Fruit fly (Drosophila melanogaster): ENCODE results near the gene Rga.

Gene Rga

DNA sequence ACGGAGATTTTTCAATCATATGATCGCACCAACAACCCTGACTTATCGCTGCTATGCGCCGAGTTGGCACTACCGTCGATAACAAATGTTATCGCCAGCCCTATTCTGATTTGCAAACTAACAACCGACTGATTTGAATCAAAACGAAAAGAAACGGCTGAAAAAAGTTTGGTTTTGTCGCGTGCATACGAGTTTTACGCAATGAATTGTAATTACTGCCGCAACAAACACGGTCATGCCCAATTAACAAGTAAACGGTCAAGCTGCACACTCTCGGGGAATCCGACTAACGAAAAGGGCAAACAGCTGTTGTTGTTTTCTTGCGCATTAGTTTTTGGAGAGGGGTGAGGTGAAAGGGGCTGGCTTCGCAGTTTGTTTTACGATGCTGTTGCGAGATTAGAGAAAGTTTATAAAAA is 48.1 kb downstream of the Rga start, which contains the start of the genes CG14671 and CG12746:
Gene CG14671 (minus strand): TSS at position 41 of the 416 bp plus-strand sequence.
Gene CG12746 (plus strand): TSS at position 91 of the 416 bp plus-strand sequence.
- peak; percentile 35 for TF ChIP-seq tj (GFP tag; optimal IDR thresholded peaks at IDR 0.05)
- peak; percentile 38 for TF ChIP-seq CG11617 (GFP tag; optimal IDR thresholded peaks at IDR 0.05)
- peak; percentile 48 for TF ChIP-seq cic (GFP tag; optimal IDR thresholded peaks at IDR 0.05)
- no peak for TF ChIP-seq CG1620 (GFP tag; optimal IDR thresholded peaks at IDR 0.05)
- peak; percentile 64 for TF ChIP-seq Mnt (GFP tag; optimal IDR thresholded peaks at IDR 0.05)

DNA sequence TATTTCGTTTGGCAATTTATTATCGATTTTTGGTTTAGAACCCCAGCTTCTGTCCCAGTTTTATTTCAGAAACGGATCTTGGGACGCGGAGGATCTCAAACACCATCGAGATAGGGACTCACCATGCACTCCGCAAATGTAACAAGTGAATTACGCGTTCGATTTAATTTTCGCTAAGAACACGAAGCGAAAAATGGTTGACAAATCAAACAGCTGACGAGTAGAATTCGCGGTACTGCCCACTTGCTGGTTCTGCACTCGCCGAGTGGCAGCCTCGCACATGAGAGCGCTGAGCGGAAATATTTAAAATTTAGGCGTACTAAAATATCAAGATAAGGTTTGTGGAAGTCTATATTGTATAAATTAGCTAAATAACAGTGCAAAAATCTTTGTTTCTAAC is 49.5 kb downstream of the Rga start, which contains the start of gene Pi4KIIalpha:
Gene Pi4KIIalpha (minus strand): TSS at position 233 of the 400 bp plus-strand sequence.
- TF ChIP-seq Crg-1 (GFP tag; optimal IDR thresholded peaks at IDR 0.05), result no peak
- TF ChIP-seq cic (GFP tag; optimal IDR thresholded peaks at IDR 0.05), result peak; percentile 21
- peak; percentile 62 for TF ChIP-seq Mnt (GFP tag; optimal IDR thresholded peaks at IDR 0.05)
- TF ChIP-seq tj (GFP tag; optimal IDR thresholded peaks at IDR 0.05), result peak; percentile 58
- peak; percentile 50 for TF ChIP-seq bab1 (GFP tag; optimal IDR thresholded peaks at IDR 0.05)
- TF ChIP-seq CG11617 (GFP tag; optimal IDR thresholded peaks at IDR 0.05), result no peak
- TF ChIP-seq toe (GFP tag; optimal IDR thresholded peaks at IDR 0.05), result no peak

DNA sequence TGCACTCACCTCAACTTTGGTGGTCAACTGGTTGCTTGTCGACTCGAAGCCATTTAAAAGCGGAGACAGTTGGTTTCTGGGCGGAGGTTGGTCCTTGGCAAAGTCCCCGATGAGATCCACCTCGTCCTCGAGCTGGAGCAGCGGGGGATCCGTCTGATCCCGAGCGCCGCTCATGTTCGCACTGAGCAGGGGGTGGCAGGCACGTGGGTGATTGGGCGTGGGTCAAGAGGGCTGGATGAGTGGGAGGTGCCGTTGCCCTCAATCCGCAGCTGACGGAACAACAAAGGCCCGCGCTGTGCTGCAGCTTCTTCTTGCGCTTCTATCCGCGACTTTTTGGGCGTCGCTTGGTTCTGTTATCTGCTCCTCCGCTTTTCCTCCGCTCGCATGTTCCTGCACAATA is 50.0 kb downstream of the Rga start:
- no peak for TF ChIP-seq ovo (GFP tag; optimal IDR thresholded peaks at IDR 0.05)
- TF ChIP-seq bab1 (GFP tag; optimal IDR thresholded peaks at IDR 0.05), result no peak
- TF ChIP-seq Mnt (GFP tag; optimal IDR thresholded peaks at IDR 0.05), result no peak
- no peak for TF ChIP-seq CG11617 (GFP tag; optimal IDR thresholded peaks at IDR 0.05)
- no peak for TF ChIP-seq cic (GFP tag; optimal IDR thresholded peaks at IDR 0.05)
- no peak for TF ChIP-seq CG5204 (GFP tag; optimal IDR thresholded peaks at IDR 0.05)
- TF ChIP-seq CG33017 (tag; optimal IDR thresholded peaks at IDR 0.05), result no peak
- no peak for TF ChIP-seq tj (GFP tag; optimal IDR thresholded peaks at IDR 0.05)
- no peak for TF ChIP-seq CG7101 (tag; optimal IDR thresholded peaks at IDR 0.05)
- no peak for TF ChIP-seq cnc (optimal IDR thresholded peaks at IDR 0.05)

Measured in whole organism, adult.